Fruit fly (Drosophila melanogaster) whole organism, embryonic: ENCODE measurements around the gene cwo.

Source experiments
- Awh ChIP-seq: fragments of 200-800 bp; sonication (Bioruptor generic); IDR thresholded peaks from 2 replicates; pipeline ENCODE4, ENCODE4 v1.3.6; 2022; ENCODE audit warnings: missing biosample characterization, missing genetic modification characterization
- CG10267 ChIP-seq: fragments of 200-800 bp; sonication (Bioruptor generic); optimal IDR thresholded peaks from 2 replicates; lab custom pipeline; 2018; ENCODE audit warnings: missing biosample characterization, mild to moderate bottlenecking, missing genetic modification characterization, moderate library complexity
- CG11723 ChIP-seq: fragments of 200-800 bp; sonication (Bioruptor generic); optimal IDR thresholded peaks from 2 replicates; lab custom pipeline; 2017; ENCODE audit warnings: missing biosample characterization, mild to moderate bottlenecking, missing genetic modification characterization
- CG12769 ChIP-seq: fragments of 200-800 bp; sonication (Bioruptor generic); optimal IDR thresholded peaks from 2 replicates; lab custom pipeline; 2019; ENCODE audit warnings: missing biosample characterization, mild to moderate bottlenecking, missing genetic modification characterization, moderate library complexity
- CG14860 ChIP-seq: fragments of 200-800 bp; sonication (Bioruptor generic); IDR thresholded peaks from 3 replicates; pipeline ENCODE4 v1.3.6; 2022; ENCODE audit warnings: missing biosample characterization, missing genetic modification characterization; ENCODE audit not compliant: partially characterized antibody
- CG16813 ChIP-seq: fragments of 200-800 bp; sonication (Bioruptor generic); IDR thresholded peaks from 3 replicates; pipeline ENCODE4 v1.3.6; 2022; ENCODE audit warnings: missing biosample characterization, missing genetic modification characterization; ENCODE audit not compliant: partially characterized antibody
- CG16815 ChIP-seq: fragments of 200-800 bp; sonication (Bioruptor generic); optimal IDR thresholded peaks from 3 replicates; lab custom pipeline; 2017; ENCODE audit warnings: missing biosample characterization, mild to moderate bottlenecking, missing genetic modification characterization
- CG17912 ChIP-seq: fragments of 200-800 bp; sonication (Bioruptor generic); optimal IDR thresholded peaks from 2 replicates; lab custom pipeline; 2018; ENCODE audit warnings: missing biosample characterization, mild to moderate bottlenecking, missing genetic modification characterization
- CG2129 ChIP-seq: fragments of 200-800 bp; sonication (Bioruptor generic); IDR thresholded peaks from 2 replicates; pipeline ENCODE4 v1.3.6; 2022; ENCODE audit warnings: missing biosample characterization, missing genetic modification characterization; ENCODE audit not compliant: partially characterized antibody
- CG2712 ChIP-seq: fragments of 200-800 bp; optimal IDR thresholded peaks from 3 replicates; lab custom pipeline; 2019; ENCODE audit warnings: missing biosample characterization, mild to moderate bottlenecking, missing genetic modification characterization, moderate library complexity
- CG30431 ChIP-seq: fragments of 200-800 bp; sonication (Bioruptor generic); optimal IDR thresholded peaks from 2 replicates; lab custom pipeline; 2017; ENCODE audit warnings: missing biosample characterization, missing genetic modification characterization
- CG3281 ChIP-seq: fragments of 200-800 bp; sonication (Bioruptor generic); optimal IDR thresholded peaks from 3 replicates; lab custom pipeline; 2017; ENCODE audit warnings: missing biosample characterization, mild to moderate bottlenecking, missing genetic modification characterization
- CG42726 ChIP-seq: fragments of 200-800 bp; sonication (Bioruptor generic); IDR thresholded peaks from 2 replicates; pipeline ENCODE4 v1.3.6; 2022; ENCODE audit warnings: missing biosample characterization, missing genetic modification characterization; ENCODE audit not compliant: partially characterized antibody
- CG4707 ChIP-seq: fragments of 200-800 bp; sonication (Bioruptor generic); optimal IDR thresholded peaks from 2 replicates; lab custom pipeline; 2018; ENCODE audit warnings: missing biosample characterization, mild to moderate bottlenecking, missing genetic modification characterization, moderate library complexity
- CG4820 ChIP-seq: fragments of 200-800 bp; sonication (Bioruptor generic); optimal IDR thresholded peaks from 3 replicates; lab custom pipeline; 2016; ENCODE audit warnings: missing biosample characterization, missing genetic modification characterization
- CG5953 ChIP-seq: fragments of 200-800 bp; sonication (Bioruptor generic); IDR thresholded peaks from 2 replicates; pipeline ENCODE4 v1.3.6; 2022; ENCODE audit warnings: missing biosample characterization, missing genetic modification characterization
- CG6813 ChIP-seq: fragments of 200-800 bp; sonication (Bioruptor generic); optimal IDR thresholded peaks from 2 replicates; lab custom pipeline; 2017; ENCODE audit warnings: missing biosample characterization, missing genetic modification characterization, mild to moderate bottlenecking, moderate library complexity, missing genetic modification reagents
- CG6854 ChIP-seq: fragments of 200-800 bp; sonication (Bioruptor generic); optimal IDR thresholded peaks from 3 replicates; lab custom pipeline; 2017; ENCODE audit warnings: missing biosample characterization, mild to moderate bottlenecking, missing genetic modification characterization
- CG9727 ChIP-seq: fragments of 200-800 bp; sonication (Bioruptor generic); optimal IDR thresholded peaks from 3 replicates; lab custom pipeline; 2017; ENCODE audit warnings: missing biosample characterization, mild to moderate bottlenecking, missing genetic modification characterization
- Lhr ChIP-seq: fragments of 200-800 bp; sonication (Bioruptor generic); optimal IDR thresholded peaks from 3 replicates; lab custom pipeline; 2017; ENCODE audit warnings: mild to moderate bottlenecking, missing biosample characterization, missing genetic modification reagents, missing genetic modification characterization
- MESR4 ChIP-seq: fragments of 200-800 bp; sonication (Bioruptor generic); optimal IDR thresholded peaks from 2 replicates; lab custom pipeline; 2018; ENCODE audit warnings: missing biosample characterization, mild to moderate bottlenecking, missing genetic modification characterization, moderate library complexity
- Mad ChIP-seq: fragments of 200-800 bp; sonication (Bioruptor generic); optimal IDR thresholded peaks from 2 replicates; lab custom pipeline; 2016; ENCODE audit warnings: missing biosample characterization, missing genetic modification characterization
- Myb ChIP-seq: fragments of 200-800 bp; sonication (Bioruptor generic); optimal IDR thresholded peaks from 2 replicates; lab custom pipeline; 2016; ENCODE audit warnings: missing biosample characterization, missing genetic modification characterization
- NFAT ChIP-seq: fragments of 200-800 bp; sonication (Bioruptor generic); IDR thresholded peaks from 2 replicates; pipeline ENCODE4 v1.3.6; 2022; ENCODE audit warnings: missing biosample characterization, missing genetic modification characterization
- NfI ChIP-seq: fragments of 200-800 bp; sonication (Bioruptor generic); optimal IDR thresholded peaks from 3 replicates; lab custom pipeline; 2018; ENCODE audit warnings: missing biosample characterization, mild to moderate bottlenecking, missing genetic modification characterization, moderate library complexity
- Poxn ChIP-seq: fragments of 200-800 bp; sonication (Bioruptor generic); IDR thresholded peaks from 2 replicates; pipeline ENCODE4 v1.3.6; 2022; ENCODE audit warnings: missing biosample characterization, missing genetic modification characterization
- Rfx ChIP-seq: fragments of 200-800 bp; sonication (Bioruptor generic); IDR thresholded peaks from 2 replicates; pipeline ENCODE4 v1.3.6; 2022; ENCODE audit warnings: missing biosample characterization, missing genetic modification characterization
- TFAM ChIP-seq: fragments of 200-800 bp; sonication (Bioruptor generic); optimal IDR thresholded peaks from 2 replicates; lab custom pipeline; 2017; ENCODE audit warnings: missing biosample characterization, missing genetic modification characterization, inconsistent platforms
- ac ChIP-seq: fragments of 200-800 bp; sonication (Bioruptor generic); optimal IDR thresholded peaks from 3 replicates; lab custom pipeline; 2017; ENCODE audit warnings: missing biosample characterization, mild to moderate bottlenecking, missing genetic modification characterization
- al ChIP-seq: fragments of 200-800 bp; sonication (Bioruptor generic); IDR thresholded peaks from 2 replicates; pipeline ENCODE4 v1.3.6; 2022; ENCODE audit warnings: missing biosample characterization, missing genetic modification characterization
- crp ChIP-seq, 2 experiments: fragments of 200-800 bp; sonication (Bioruptor generic); optimal IDR thresholded peaks; 2 replicates in 1 of 2; 3 replicates in 1 of 2; lab custom pipeline; 2017; ENCODE audit warnings: missing biosample characterization in 2 of 2, missing genetic modification characterization in 2 of 2, mild to moderate bottlenecking in 1 of 2, moderate library complexity in 1 of 2
- dati ChIP-seq: fragments of 200-800 bp; sonication (Bioruptor generic); IDR thresholded peaks from 2 replicates; pipeline ENCODE4 v1.3.6; 2022; ENCODE audit warnings: missing biosample characterization, missing genetic modification characterization
- fd3F ChIP-seq: fragments of 200-800 bp; sonication (Bioruptor generic); optimal IDR thresholded peaks from 2 replicates; lab custom pipeline; 2018; ENCODE audit warnings: missing biosample characterization, mild to moderate bottlenecking, missing genetic modification characterization, moderate library complexity
- fd96Cb ChIP-seq: fragments of 200-800 bp; sonication (Bioruptor generic); optimal IDR thresholded peaks from 2 replicates; lab custom pipeline; 2018; ENCODE audit warnings: missing biosample characterization, mild to moderate bottlenecking, missing genetic modification characterization, moderate library complexity
- grau ChIP-seq: fragments of 200-800 bp; optimal IDR thresholded peaks from 3 replicates; lab custom pipeline; 2019; ENCODE audit warnings: missing biosample characterization, mild to moderate bottlenecking, missing genetic modification characterization, moderate library complexity
- gro ChIP-seq: fragments of 200-800 bp; sonication (Bioruptor generic); optimal IDR thresholded peaks from 2 replicates; lab custom pipeline; 2016; ENCODE audit warnings: missing biosample characterization, missing genetic modification characterization
- hbn ChIP-seq: fragments of 200-800 bp; sonication (Bioruptor generic); IDR thresholded peaks from 2 replicates; pipeline ENCODE4 v1.3.6; 2022; ENCODE audit warnings: missing biosample characterization, missing genetic modification characterization; ENCODE audit not compliant: partially characterized antibody
- insv ChIP-seq, 2 experiments: fragments of 200-800 bp; sonication (Bioruptor generic); optimal IDR thresholded peaks; 3 replicates each; lab custom pipeline; 2016 to 2018; ENCODE audit warnings: missing biosample characterization in 2 of 2, missing genetic modification characterization in 2 of 2
- jumu ChIP-seq: fragments of 200-800 bp; sonication (Bioruptor generic); optimal IDR thresholded peaks from 3 replicates; lab custom pipeline; 2016; ENCODE audit warnings: missing biosample characterization, missing genetic modification characterization
- ken ChIP-seq: fragments of 200-800 bp; sonication (Bioruptor generic); IDR thresholded peaks from 3 replicates; pipeline ENCODE4 v1.3.6; 2022; ENCODE audit warnings: missing biosample characterization, missing genetic modification characterization
- onecut ChIP-seq: fragments of 200-800 bp; sonication (Bioruptor generic); IDR thresholded peaks from 2 replicates; pipeline ENCODE4 v1.3.6; 2022; ENCODE audit warnings: missing biosample characterization, missing genetic modification characterization
- repo ChIP-seq: fragments of 200-800 bp; sonication (Bioruptor generic); optimal IDR thresholded peaks from 2 replicates; lab custom pipeline; 2016; ENCODE audit warnings: missing biosample characterization, missing genetic modification characterization
- scrt ChIP-seq: fragments of 200-800 bp; sonication (Bioruptor generic); optimal IDR thresholded peaks from 2 replicates; lab custom pipeline; 2018; ENCODE audit warnings: missing biosample characterization, mild to moderate bottlenecking, missing genetic modification characterization, moderate library complexity
- slou ChIP-seq: fragments of 200-800 bp; sonication (Bioruptor generic); optimal IDR thresholded peaks from 3 replicates; lab custom pipeline; 2016; ENCODE audit warnings: missing biosample characterization, missing genetic modification characterization
- slp2 ChIP-seq: fragments of 200-800 bp; sonication (Bioruptor generic); optimal IDR thresholded peaks from 2 replicates; lab custom pipeline; 2016; ENCODE audit warnings: missing biosample characterization, missing genetic modification characterization
- trem ChIP-seq: fragments of 200-800 bp; optimal IDR thresholded peaks from 3 replicates; lab custom pipeline; 2019; ENCODE audit warnings: missing biosample characterization, mild to moderate bottlenecking, missing genetic modification characterization, moderate library complexity
- twi ChIP-seq: fragments of 200-800 bp; optimal IDR thresholded peaks from 2 replicates; lab custom pipeline; 2019; ENCODE audit warnings: missing biosample characterization, mild to moderate bottlenecking, missing genetic modification characterization, moderate library complexity
- usp ChIP-seq: fragments of >200 bp; optimal IDR thresholded peaks from 2 replicates; lab custom pipeline; 2017; ENCODE audit warnings: missing biosample characterization, missing genetic modification characterization

The cwo gene

dm6 chr3R:10350741-10351629 is 37.1 kb upstream of the cwo start (continued):
- TF ChIP-seq repo (GFP tag; lab: Kevin White, UChicago) = no peak
- TF ChIP-seq slou (GFP tag; lab: Kevin White, UChicago) = peak; percentile 67
- peak; percentile 66 for TF ChIP-seq fd96Cb (tag; lab: Kevin White, UChicago)
- TF ChIP-seq CG4820 (GFP tag; lab: Kevin White, UChicago) = peak; percentile 66
- TF ChIP-seq insv (GFP tag; optimal IDR thresholded peaks at IDR 0.05; lab: Kevin White, UChicago) = peak in 1 of 2 experiments; percentile 23
- TF ChIP-seq fd3F (GFP tag; lab: Kevin White, UChicago) = peak; percentile 89
- TF ChIP-seq Myb (GFP tag; lab: Kevin White, UChicago) = peak; percentile 92
- TF ChIP-seq usp (GFP tag; lab: Kevin White, UChicago) = no peak
- TF ChIP-seq scrt = peak; percentile 2
- TF ChIP-seq grau = peak; percentile 93
- peak; percentile 62 for TF ChIP-seq CG6813 (GFP tag; lab: Kevin White, UChicago)
- TF ChIP-seq jumu (GFP tag; lab: Kevin White, UChicago) = peak; percentile 64
- TF ChIP-seq ken (GFP tag; lab: Robert Waterston, UW) = no peak
- no peak for TF ChIP-seq CG14860
- no peak for TF ChIP-seq MESR4 (GFP tag; lab: Kevin White, UChicago)
- no peak for TF ChIP-seq NFAT (GFP tag; lab: Robert Waterston, UW)
- peak; percentile 13 for TF ChIP-seq slp2 (GFP tag; lab: Kevin White, UChicago)
- TF ChIP-seq Awh = no peak
- no peak for TF ChIP-seq Poxn (GFP tag; lab: Robert Waterston, UW)
- no peak for TF ChIP-seq CG5953
- peak; percentile 7 for TF ChIP-seq ac
- no peak for TF ChIP-seq CG16813 (GFP tag; lab: Robert Waterston, UW)
- TF ChIP-seq CG2712 (tag; lab: Kevin White, UChicago) = peak; percentile 82
- TF ChIP-seq CG30431 (GFP tag; lab: Kevin White, UChicago) = peak; percentile 52
- TF ChIP-seq Rfx = no peak
- no peak for TF ChIP-seq CG2129
- peak; percentile 69 for TF ChIP-seq gro (GFP tag; lab: Kevin White, UChicago)
- TF ChIP-seq CG9727 = peak; percentile 90
- no peak for TF ChIP-seq Lhr (GFP tag; lab: Kevin White, UChicago)
- TF ChIP-seq CG17912 = peak; percentile 62
- TF ChIP-seq crp (GFP tag; optimal IDR thresholded peaks at IDR 0.05; lab: Kevin White, UChicago) = peak in 1 of 2 experiments; percentile 3
- no peak for TF ChIP-seq hbn (GFP tag; lab: Robert Waterston, UW)
- peak; percentile 43 for TF ChIP-seq CG12769 (tag; lab: Kevin White, UChicago)
- peak; percentile 81 for TF ChIP-seq NfI (GFP tag; lab: Kevin White, UChicago)
- no peak for TF ChIP-seq TFAM (GFP tag; lab: Kevin White, UChicago)
- TF ChIP-seq trem (tag; lab: Kevin White, UChicago) = peak; percentile 21
- TF ChIP-seq CG42726 (GFP tag; lab: Robert Waterston, UW) = no peak
- TF ChIP-seq onecut = peak; percentile 56; the same call in 1 of the 2 replicates
- peak; percentile 58 for TF ChIP-seq Mad (GFP tag; lab: Kevin White, UChicago)
- peak; percentile 67 for TF ChIP-seq CG10267
- TF ChIP-seq CG11723 (GFP tag; lab: Kevin White, UChicago) = peak; percentile 51
- peak; percentile 93 for TF ChIP-seq CG3281 (GFP tag; lab: Kevin White, UChicago)
- TF ChIP-seq CG4707 (GFP tag; lab: Kevin White, UChicago) = peak; percentile 49
- no peak for TF ChIP-seq dati (GFP tag; lab: Robert Waterston, UW)
- TF ChIP-seq twi (tag; lab: Kevin White, UChicago) = peak; percentile 10
- TF ChIP-seq CG6854 = peak; percentile 85
- peak; percentile 70 for TF ChIP-seq CG16815
- no peak for TF ChIP-seq al
